Worm (Caenorhabditis elegans) whole organism, L1 larva: ENCODE results near the gene hsp-12.3.

Source experiments
- C34B4.2 ChIP-seq: sonication (generic microtip); optimal IDR thresholded peaks from 2 replicates; lab custom pipeline; 2017; ENCODE audit warnings: mild to moderate bottlenecking, missing genetic modification characterization, missing compliant biosample characterization
- F16B12.6 ChIP-seq: fragments of 150-350 bp; optimal IDR thresholded peaks from 2 replicates; lab custom pipeline; 2014; ENCODE audit warnings: missing biosample characterization, missing genetic modification characterization
- aha-1 ChIP-seq: fragments of 150-350 bp; optimal IDR thresholded peaks from 2 replicates; lab custom pipeline; 2014; ENCODE audit warnings: missing biosample characterization, missing genetic modification characterization
- alr-1 ChIP-seq: fragments of 200-800 bp; sonication (Bioruptor generic); optimal IDR thresholded peaks from 2 replicates; lab custom pipeline; 2018; ENCODE audit warnings: borderline replicate concordance, mild to moderate bottlenecking, missing genetic modification characterization, missing compliant biosample characterization
- blmp-1 ChIP-seq: fragments of 150-350 bp; optimal IDR thresholded peaks from 2 replicates; lab custom pipeline; 2014; ENCODE audit warnings: missing biosample characterization, missing genetic modification characterization
- ceh-63 ChIP-seq: fragments of 200-800 bp; sonication (Bioruptor generic); optimal IDR thresholded peaks from 2 replicates; lab custom pipeline; 2018; ENCODE audit warnings: mild to moderate bottlenecking, missing genetic modification characterization, missing compliant biosample characterization
- ceh-82 ChIP-seq, 3 experiments: fragments of 150-350 bp in 1 of 3; sonication (generic microtip) in 2 of 3; optimal IDR thresholded peaks; 2 replicates each; lab custom pipeline; 2014 to 2017; ENCODE audit warnings: missing biosample characterization in 3 of 3, missing genetic modification characterization in 3 of 3
- ceh-90 ChIP-seq: sonication (generic microtip); optimal IDR thresholded peaks from 2 replicates; lab custom pipeline; 2016; ENCODE audit warnings: missing genetic modification characterization, missing compliant biosample characterization
- ces-1 ChIP-seq: fragments of 150-350 bp; optimal IDR thresholded peaks from 2 replicates; lab custom pipeline; 2014; ENCODE audit warnings: missing biosample characterization, missing genetic modification reagents, missing genetic modification characterization
- dpl-1 ChIP-seq, 3 experiments: fragments of 150-350 bp in 2 of 3; sonication (generic microtip) in 1 of 3; optimal IDR thresholded peaks; 2 replicates each; lab custom pipeline; 2014 to 2017; ENCODE audit warnings: missing biosample characterization in 3 of 3, missing genetic modification characterization in 3 of 3, missing genetic modification reagents in 3 of 3
- dsc-1 ChIP-seq: sonication (generic microtip); optimal IDR thresholded peaks from 2 replicates; lab custom pipeline; 2016; ENCODE audit warnings: mild to moderate bottlenecking, missing genetic modification characterization, missing compliant biosample characterization
- efl-1 ChIP-seq, 4 experiments: fragments of 150-350 bp; optimal IDR thresholded peaks in 3 of 4; peaks in 1 of 4; 1 replicate in 1 of 4; 2 replicates in 3 of 4; lab custom pipeline; 2014; ENCODE audit warnings: missing biosample characterization in 2 of 4, missing genetic modification characterization in 2 of 4, missing genetic modification reagents in 2 of 4
- egl-13 ChIP-seq: sonication (generic microtip); optimal IDR thresholded peaks from 2 replicates; lab custom pipeline; 2016; ENCODE audit warnings: missing genotype, missing genetic modification reagents, missing genetic modification characterization, missing compliant biosample characterization
- elt-2 ChIP-seq: sonication (generic microtip); optimal IDR thresholded peaks from 2 replicates; lab custom pipeline; 2016; ENCODE audit warnings: missing genetic modification characterization, mild to moderate bottlenecking, inconsistent platforms, missing compliant biosample characterization, missing genetic modification reagents
- ets-5 ChIP-seq: fragments of 200-800 bp; sonication (Bioruptor generic); IDR thresholded peaks from 2 replicates; pipeline ENCODE4 v1.3.6; 2022; ENCODE audit warnings: missing genetic modification characterization, missing compliant biosample characterization
- fkh-4 ChIP-seq: sonication (generic microtip); optimal IDR thresholded peaks from 2 replicates; lab custom pipeline; 2016; ENCODE audit warnings: missing compliant biosample characterization, missing genetic modification characterization, borderline replicate concordance
- fos-1 ChIP-seq: fragments of 150-350 bp; optimal IDR thresholded peaks from 2 replicates; lab custom pipeline; 2014; ENCODE audit warnings: missing biosample characterization, missing genetic modification characterization
- hpl-2 ChIP-seq: fragments of 150-350 bp; optimal IDR thresholded peaks from 2 replicates; lab custom pipeline; 2014; ENCODE audit warnings: missing biosample characterization, missing genetic modification reagents, missing genetic modification characterization
- irx-1 ChIP-seq: sonication (generic microtip); optimal IDR thresholded peaks from 2 replicates; lab custom pipeline; 2016; ENCODE audit warnings: missing genetic modification characterization, missing compliant biosample characterization
- jun-1 ChIP-seq: fragments of 150-350 bp; optimal IDR thresholded peaks from 2 replicates; lab custom pipeline; 2014; ENCODE audit warnings: missing biosample characterization, missing genetic modification reagents, missing genetic modification characterization
- lin-13 ChIP-seq: fragments of 150-350 bp; optimal IDR thresholded peaks from 2 replicates; lab custom pipeline; 2014; ENCODE audit warnings: missing biosample characterization, missing genetic modification reagents, missing genetic modification characterization
- lin-14 ChIP-seq: fragments of 200-800 bp; sonication (Bioruptor generic); optimal IDR thresholded peaks from 2 replicates; lab custom pipeline; 2018; ENCODE audit warnings: mild to moderate bottlenecking, missing genetic modification characterization, moderate library complexity, missing compliant biosample characterization
- lin-35 ChIP-seq, 2 experiments: fragments of 150-350 bp; optimal IDR thresholded peaks; 2 replicates each; lab custom pipeline; 2014; ENCODE audit warnings: missing biosample characterization in 2 of 2, missing genetic modification characterization in 2 of 2, missing genetic modification reagents in 2 of 2
- lin-39 ChIP-seq: fragments of 150-350 bp; optimal IDR thresholded peaks from 2 replicates; lab custom pipeline; 2014; ENCODE audit warnings: missing biosample characterization, missing genetic modification reagents, missing genetic modification characterization
- lir-3 ChIP-seq: sonication (generic microtip); optimal IDR thresholded peaks from 2 replicates; lab custom pipeline; 2016; ENCODE audit warnings: mild to moderate bottlenecking, missing genetic modification characterization, moderate library complexity, missing compliant biosample characterization; ENCODE audit not compliant: poor library complexity
- mab-9 ChIP-seq: fragments of 200-800 bp; sonication (Bioruptor generic); IDR thresholded peaks from 2 replicates; pipeline ENCODE4 v1.3.6; 2022; ENCODE audit warnings: missing genetic modification reagents, missing genetic modification characterization, missing compliant biosample characterization
- mdl-1 ChIP-seq, 2 experiments: fragments of 150-350 bp; optimal IDR thresholded peaks; 2 replicates each; lab custom pipeline; 2014 to 2017; ENCODE audit warnings: missing biosample characterization in 2 of 2, missing genetic modification characterization in 2 of 2, inconsistent platforms in 1 of 2
- mep-1 ChIP-seq: fragments of 150-350 bp; optimal IDR thresholded peaks from 2 replicates; lab custom pipeline; 2014; ENCODE audit warnings: missing biosample characterization, missing genetic modification characterization
- nhr-12 ChIP-seq: sonication (generic microtip); optimal IDR thresholded peaks from 2 replicates; lab custom pipeline; 2017; ENCODE audit warnings: missing biosample characterization, missing genetic modification characterization
- nhr-19 ChIP-seq: fragments of 200-800 bp; sonication (Bioruptor generic); conservative IDR thresholded peaks from 2 replicates; pipeline ENCODE4 v1.3.6; 2022; ENCODE audit warnings: missing genetic modification characterization, missing compliant biosample characterization
- nhr-20 ChIP-seq: sonication (generic microtip); optimal IDR thresholded peaks from 2 replicates; lab custom pipeline; 2016; ENCODE audit warnings: mild to moderate bottlenecking, missing genetic modification characterization, missing compliant biosample characterization
- nhr-237 ChIP-seq: fragments of 150-350 bp; optimal IDR thresholded peaks from 2 replicates; lab custom pipeline; 2014; ENCODE audit warnings: missing biosample characterization, missing genetic modification characterization
- nhr-28 ChIP-seq: fragments of 150-350 bp; optimal IDR thresholded peaks from 2 replicates; lab custom pipeline; 2014; ENCODE audit warnings: missing biosample characterization, missing genetic modification characterization
- nhr-47 ChIP-seq: sonication (generic microtip); optimal IDR thresholded peaks from 2 replicates; lab custom pipeline; 2016; ENCODE audit warnings: mild to moderate bottlenecking, missing genetic modification characterization, moderate library complexity, missing compliant biosample characterization
- nhr-71 ChIP-seq: sonication (generic microtip); optimal IDR thresholded peaks from 2 replicates; lab custom pipeline; 2016; ENCODE audit warnings: mild to moderate bottlenecking, missing genetic modification characterization, moderate library complexity, missing compliant biosample characterization
- nhr-76 ChIP-seq: sonication (generic microtip); optimal IDR thresholded peaks from 2 replicates; lab custom pipeline; 2017; ENCODE audit warnings: missing biosample characterization, missing genetic modification characterization
- nhr-77 ChIP-seq: fragments of 150-350 bp; optimal IDR thresholded peaks from 2 replicates; lab custom pipeline; 2014; ENCODE audit warnings: missing biosample characterization, missing genetic modification characterization
- pax-3 ChIP-seq: fragments of 200-800 bp; sonication (Bioruptor generic); optimal IDR thresholded peaks from 2 replicates; lab custom pipeline; 2018; ENCODE audit warnings: mild to moderate bottlenecking, missing genetic modification characterization, moderate library complexity, missing compliant biosample characterization
- pqm-1 ChIP-seq: sonication (generic microtip); optimal IDR thresholded peaks from 3 replicates; lab custom pipeline; 2017; ENCODE audit warnings: missing biosample characterization, missing genetic modification characterization
- rnt-1 ChIP-seq: sonication (generic microtip); optimal IDR thresholded peaks from 2 replicates; lab custom pipeline; 2016; ENCODE audit warnings: mild to moderate bottlenecking, missing genetic modification characterization, moderate library complexity, missing compliant biosample characterization
- skn-1 ChIP-seq: fragments of 150-350 bp; optimal IDR thresholded peaks from 2 replicates; lab custom pipeline; 2014; ENCODE audit warnings: missing biosample characterization, missing genetic modification characterization
- snpc-4 ChIP-seq: fragments of 150-350 bp; optimal IDR thresholded peaks from 2 replicates; lab custom pipeline; 2014; ENCODE audit warnings: missing biosample characterization, missing genetic modification characterization
- sox-4 ChIP-seq: sonication (generic microtip); optimal IDR thresholded peaks from 2 replicates; lab custom pipeline; 2016; ENCODE audit warnings: missing genetic modification characterization, missing compliant biosample characterization
- sptf-1 ChIP-seq: fragments of 150-350 bp; optimal IDR thresholded peaks from 2 replicates; lab custom pipeline; 2014; ENCODE audit warnings: missing biosample characterization, missing genetic modification characterization
- unc-130 ChIP-seq: fragments of 150-350 bp; optimal IDR thresholded peaks from 2 replicates; lab custom pipeline; 2017; ENCODE audit warnings: missing biosample characterization, missing genetic modification characterization, inconsistent platforms
- unc-62 ChIP-seq: fragments of 150-350 bp; optimal IDR thresholded peaks from 2 replicates; lab custom pipeline; 2014; ENCODE audit warnings: missing biosample characterization, missing genetic modification reagents, missing genetic modification characterization
- unc-86 ChIP-seq: sonication (generic microtip); optimal IDR thresholded peaks from 2 replicates; lab custom pipeline; 2016; ENCODE audit warnings: missing genetic modification characterization, missing compliant biosample characterization
- unc-98 ChIP-seq: fragments of 200-800 bp; sonication (Bioruptor generic); IDR thresholded peaks from 2 replicates; pipeline ENCODE4 v1.3.6; 2022; ENCODE audit warnings: missing genetic modification characterization, missing compliant biosample characterization
- vab-15 ChIP-seq: sonication (generic microtip); optimal IDR thresholded peaks from 2 replicates; lab custom pipeline; 2017; ENCODE audit warnings: missing genotype, mild to moderate bottlenecking, missing genetic modification characterization, missing compliant biosample characterization
- xbp-1 ChIP-seq: sonication (generic microtip); optimal IDR thresholded peaks from 2 replicates; lab custom pipeline; 2016; ENCODE audit warnings: missing genetic modification characterization, missing compliant biosample characterization
- ztf-11 ChIP-seq, 2 experiments: sonication (generic microtip); optimal IDR thresholded peaks; 2 replicates each; lab custom pipeline; 2016 to 2017; ENCODE audit warnings: missing genetic modification characterization in 2 of 2, missing biosample characterization in 1 of 2, missing compliant biosample characterization in 1 of 2
- ztf-4 ChIP-seq: fragments of 150-350 bp; optimal IDR thresholded peaks from 2 replicates; lab custom pipeline; 2014; ENCODE audit warnings: missing biosample characterization, missing genetic modification characterization

Gene hsp-12.3

DNA sequence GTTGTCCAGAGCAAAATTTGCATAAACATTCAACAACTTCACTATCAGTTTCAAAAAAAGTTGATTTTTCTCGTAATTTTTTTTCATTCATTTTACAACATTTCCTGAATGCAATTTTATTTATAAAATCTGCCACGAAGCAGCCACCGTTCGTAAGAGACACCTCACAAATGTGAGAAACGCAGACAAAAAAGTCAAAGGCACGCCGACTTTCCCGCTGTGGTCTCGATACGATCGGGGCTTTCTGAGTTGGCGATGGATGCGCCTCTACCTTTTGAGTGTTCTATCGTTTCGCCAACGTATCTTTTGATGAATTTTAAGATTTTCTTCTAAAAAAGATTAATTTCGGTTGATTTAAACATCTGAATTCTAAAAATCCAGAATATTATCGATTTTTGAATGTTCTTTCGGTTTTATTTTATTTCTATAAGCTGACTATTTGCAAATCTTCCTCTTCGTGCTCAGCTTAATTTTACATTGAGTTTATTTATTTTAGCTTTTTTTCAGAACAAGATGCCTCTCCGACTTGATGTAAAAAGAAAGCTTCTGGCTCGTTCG, 14.0 kb upstream of the hsp-12.3 start, which contains the start of gene copb-2:
Gene copb-2 (plus strand): TSS at position 508 of the 558 bp plus-strand sequence.
- peak; percentile 71 to 76 for TF ChIP-seq lin-35 (GFP tag; optimal IDR thresholded peaks at IDR 0.05; lab: Kevin White, UChicago)
- no peak for TF ChIP-seq sox-4 (tag; lab: Kevin White, UChicago)
- peak; percentile 21 for TF ChIP-seq lin-39
- TF ChIP-seq mdl-1 (tag; optimal IDR thresholded peaks at IDR 0.05; lab: Kevin White, UChicago), result peak in 1 of 2 experiments; percentile 48
- TF ChIP-seq vab-15 (tag; lab: Kevin White, UChicago), result no peak
- peak; percentile 59 for TF ChIP-seq nhr-20 (tag; lab: Kevin White, UChicago)
- no peak for TF ChIP-seq nhr-12 (tag; lab: Kevin White, UChicago)
- TF ChIP-seq elt-2 (tag; lab: Kevin White, UChicago), result no peak
- TF ChIP-seq pax-3, result no peak
- peak; percentile 67 for TF ChIP-seq nhr-47 (tag; lab: Kevin White, UChicago)
- no peak for TF ChIP-seq mab-9 (GFP tag; lab: Robert Waterston, UW)
- TF ChIP-seq unc-130 (tag; lab: Kevin White, UChicago), result no peak
- TF ChIP-seq fkh-4 (tag; lab: Kevin White, UChicago), result no peak
- TF ChIP-seq lir-3 (tag; lab: Kevin White, UChicago), result no peak
- TF ChIP-seq C34B4.2 (tag; lab: Kevin White, UChicago), result no peak
- peak; percentile 42 for TF ChIP-seq F16B12.6 (tag; lab: Kevin White, UChicago)
- TF ChIP-seq nhr-76, result no peak
- peak; percentile 87 for TF ChIP-seq snpc-4 (tag; lab: Kevin White, UChicago)
- TF ChIP-seq fos-1 (tag; lab: Kevin White, UChicago), result no peak
- TF ChIP-seq lin-13 (GFP tag; lab: Kevin White, UChicago), result peak; percentile 49
- peak; percentile 65 for TF ChIP-seq xbp-1 (tag; lab: Kevin White, UChicago)
- no peak for TF ChIP-seq ceh-90 (tag; lab: Kevin White, UChicago)
- no peak for TF ChIP-seq ztf-4 (tag; lab: Kevin White, UChicago)
- no peak for TF ChIP-seq alr-1 (tag; lab: Kevin White, UChicago)
- no peak for TF ChIP-seq unc-98 (GFP tag; lab: Robert Waterston, UW)
- TF ChIP-seq dsc-1 (tag; lab: Kevin White, UChicago), result peak; percentile 22
- peak; percentile 78 to 83 for TF ChIP-seq efl-1 (optimal IDR thresholded peaks at IDR 0.05; lab: Kevin White, UChicago)
- TF ChIP-seq efl-1 (GFP tag; optimal IDR thresholded peaks at IDR 0.05 in 1 of 2; lab: Kevin White, UChicago), result peak; percentile 67 to 94
- TF ChIP-seq unc-86 (tag; lab: Kevin White, UChicago), result peak; percentile 34
- TF ChIP-seq nhr-71, result peak; percentile 78
- no peak for TF ChIP-seq hpl-2 (GFP tag; lab: Kevin White, UChicago)
- TF ChIP-seq ceh-82 (tag; optimal IDR thresholded peaks at IDR 0.05; lab: Kevin White, UChicago), result peak in 2 of 3 experiments; percentile 39 to 57
- TF ChIP-seq nhr-19, result no peak; the same call in none of the 2 replicates
- no peak for TF ChIP-seq ceh-63
- no peak for TF ChIP-seq nhr-237 (tag; lab: Kevin White, UChicago)
- TF ChIP-seq nhr-28 (tag; lab: Kevin White, UChicago), result no peak
- TF ChIP-seq pqm-1 (tag; lab: Kevin White, UChicago), result no peak
- TF ChIP-seq mep-1 (tag; lab: Kevin White, UChicago), result peak; percentile 82
- peak; percentile 5 for TF ChIP-seq nhr-77 (tag; lab: Kevin White, UChicago)
- no peak for TF ChIP-seq egl-13 (tag; lab: Kevin White, UChicago)
- TF ChIP-seq ets-5 (GFP tag; lab: Robert Waterston, UW), result no peak
- TF ChIP-seq blmp-1, result peak; percentile 43
- TF ChIP-seq aha-1 (tag; lab: Kevin White, UChicago), result no peak
- peak; percentile 40 to 74 (median 63) for TF ChIP-seq dpl-1 (GFP tag; optimal IDR thresholded peaks at IDR 0.05; lab: Kevin White, UChicago)
- peak; percentile 93 for TF ChIP-seq lin-14 (GFP tag; lab: Kevin White, UChicago)
- TF ChIP-seq jun-1 (tag; lab: Kevin White, UChicago), result no peak
- TF ChIP-seq rnt-1, result peak; percentile 64
- TF ChIP-seq skn-1 (tag; lab: Kevin White, UChicago), result peak; percentile 37
- no peak for TF ChIP-seq sptf-1 (tag; lab: Kevin White, UChicago)
- TF ChIP-seq irx-1 (tag; lab: Kevin White, UChicago), result no peak
- no peak for TF ChIP-seq unc-62 (GFP tag; lab: Kevin White, UChicago)
- no peak for TF ChIP-seq ztf-11 (tag; optimal IDR thresholded peaks at IDR 0.05; lab: Kevin White, UChicago)
- no peak for TF ChIP-seq ces-1 (GFP tag; lab: Kevin White, UChicago)
